Fruit fly (Drosophila melanogaster) whole organism, embryonic: ENCODE data around the gene miple2.
A peak's percentile ranks its signal among the peaks of the same experiment; 100 is the strongest.

ENCODE experiments used
- B-H2 ChIP-seq: fragments of 200-800 bp; sonication (Bioruptor generic); optimal IDR thresholded peaks from 2 replicates; lab custom pipeline; 2018; ENCODE audit warnings: missing biosample characterization, mild to moderate bottlenecking, missing genetic modification characterization
- Bteb2 ChIP-seq: fragments of 200-800 bp; sonication (Bioruptor generic); optimal IDR thresholded peaks from 2 replicates; lab custom pipeline; 2016; ENCODE audit warnings: missing biosample characterization, missing genetic modification characterization
- CG10366 ChIP-seq: fragments of 200-800 bp; sonication (Bioruptor generic); IDR thresholded peaks from 2 replicates; pipeline ENCODE4 v1.3.6; 2022; ENCODE audit warnings: missing biosample characterization, missing genetic modification characterization
- CG12155 ChIP-seq: fragments of 200-800 bp; sonication (Bioruptor generic); optimal IDR thresholded peaks from 3 replicates; lab custom pipeline; 2016; ENCODE audit warnings: missing biosample characterization, missing genetic modification characterization
- CG13123 ChIP-seq: fragments of 200-800 bp; sonication (Bioruptor generic); optimal IDR thresholded peaks from 2 replicates; lab custom pipeline; 2016; ENCODE audit warnings: missing biosample characterization, missing genetic modification characterization
- CG14050 ChIP-seq: fragments of 200-800 bp; sonication (Bioruptor generic); IDR thresholded peaks from 3 replicates; pipeline ENCODE4 v1.3.6; 2022; ENCODE audit warnings: missing biosample characterization, missing genetic modification characterization
- CG15514 ChIP-seq: fragments of 200-800 bp; sonication (Bioruptor generic); optimal IDR thresholded peaks from 3 replicates; lab custom pipeline; 2017; ENCODE audit warnings: missing biosample characterization, missing genetic modification characterization, mild to moderate bottlenecking, moderate library complexity, missing genetic modification reagents
- CG17328 ChIP-seq: fragments of 200-800 bp; sonication (Bioruptor generic); IDR thresholded peaks from 2 replicates; pipeline ENCODE4 v1.3.6; 2022; ENCODE audit warnings: missing biosample characterization, missing genetic modification characterization
- CG17385 ChIP-seq: fragments of 200-800 bp; sonication (Bioruptor generic); optimal IDR thresholded peaks from 3 replicates; lab custom pipeline; 2018; ENCODE audit warnings: missing biosample characterization, mild to moderate bottlenecking, missing genetic modification characterization
- CG3065 ChIP-seq: fragments of 200-800 bp; sonication (Bioruptor generic); optimal IDR thresholded peaks from 2 replicates; lab custom pipeline; 2016; ENCODE audit warnings: missing biosample characterization, missing genetic modification characterization
- CG42726 ChIP-seq: fragments of 200-800 bp; sonication (Bioruptor generic); IDR thresholded peaks from 2 replicates; pipeline ENCODE4 v1.3.6; 2022; ENCODE audit warnings: missing biosample characterization, missing genetic modification characterization; ENCODE audit not compliant: partially characterized antibody
- CG6175 ChIP-seq: fragments of 200-800 bp; sonication (Bioruptor generic); IDR thresholded peaks from 3 replicates; pipeline ENCODE4 v1.3.6; 2022; ENCODE audit warnings: missing biosample characterization, missing genetic modification characterization
- CG6689 ChIP-seq: fragments of 200-800 bp; sonication (Bioruptor generic); IDR thresholded peaks from 2 replicates; pipeline ENCODE4 v1.3.6; 2022; ENCODE audit warnings: missing biosample characterization, missing genetic modification characterization
- CG6791 ChIP-seq: fragments of 200-800 bp; sonication (Bioruptor generic); IDR thresholded peaks from 3 replicates; pipeline ENCODE4 v1.3.6; 2022; ENCODE audit warnings: missing biosample characterization, missing genetic modification characterization; ENCODE audit not compliant: partially characterized antibody
- CG8478 ChIP-seq: fragments of >200 bp; optimal IDR thresholded peaks from 2 replicates; lab custom pipeline; 2018
- CG9797 ChIP-seq: fragments of 200-800 bp; sonication (Bioruptor generic); optimal IDR thresholded peaks from 3 replicates; lab custom pipeline; 2018; ENCODE audit warnings: missing biosample characterization, mild to moderate bottlenecking, missing genetic modification characterization
- D ChIP-seq, 2 experiments: fragments of 200-800 bp in 1 of 2; fragments of >200 bp in 1 of 2; sonication (Bioruptor generic) in 1 of 2; optimal IDR thresholded peaks; 2 replicates in 1 of 2; 3 replicates in 1 of 2; lab custom pipeline; 2017; ENCODE audit warnings: mild to moderate bottlenecking in 1 of 2, missing biosample characterization in 1 of 2, missing genetic modification characterization in 1 of 2, missing genetic modification reagents in 1 of 2
- Dp ChIP-seq: fragments of 200-800 bp; sonication (Bioruptor generic); optimal IDR thresholded peaks from 2 replicates; lab custom pipeline; 2018; ENCODE audit warnings: missing biosample characterization, mild to moderate bottlenecking, missing genetic modification characterization, moderate library complexity
- HLH3B ChIP-seq: fragments of 200-800 bp; sonication (Bioruptor generic); IDR thresholded peaks from 2 replicates; pipeline ENCODE4 v1.3.6; 2022; ENCODE audit warnings: missing biosample characterization, missing genetic modification characterization
- HLH4C ChIP-seq: fragments of 200-800 bp; sonication (Bioruptor generic); IDR thresholded peaks from 3 replicates; pipeline ENCODE4 v1.3.6; 2022; ENCODE audit warnings: missing biosample characterization, missing genetic modification characterization; ENCODE audit not compliant: partially characterized antibody
- Hand ChIP-seq: fragments of 200-800 bp; sonication (Bioruptor generic); optimal IDR thresholded peaks from 2 replicates; lab custom pipeline; 2017; ENCODE audit warnings: mild to moderate bottlenecking, missing biosample characterization, missing genetic modification reagents, missing genetic modification characterization
- Jarid2 ChIP-seq: fragments of 200-800 bp; sonication (Bioruptor generic); optimal IDR thresholded peaks from 3 replicates; lab custom pipeline; 2017; ENCODE audit warnings: mild to moderate bottlenecking, missing biosample characterization, missing genetic modification reagents, missing genetic modification characterization
- Meics ChIP-seq: fragments of 200-800 bp; sonication (Bioruptor generic); optimal IDR thresholded peaks from 2 replicates; lab custom pipeline; 2017; ENCODE audit warnings: missing biosample characterization, mild to moderate bottlenecking, missing genetic modification characterization
- Myb ChIP-seq: fragments of 200-800 bp; sonication (Bioruptor generic); optimal IDR thresholded peaks from 2 replicates; lab custom pipeline; 2016; ENCODE audit warnings: missing biosample characterization, missing genetic modification characterization
- Spps ChIP-seq: fragments of 200-800 bp; sonication (Bioruptor generic); optimal IDR thresholded peaks from 2 replicates; lab custom pipeline; 2018; ENCODE audit warnings: missing biosample characterization, mild to moderate bottlenecking, missing genetic modification characterization
- al ChIP-seq: fragments of 200-800 bp; sonication (Bioruptor generic); IDR thresholded peaks from 2 replicates; pipeline ENCODE4 v1.3.6; 2022; ENCODE audit warnings: missing biosample characterization, missing genetic modification characterization
- ato ChIP-seq: fragments of 200-800 bp; sonication (Bioruptor generic); IDR thresholded peaks from 2 replicates; pipeline ENCODE4 v1.3.6; 2022; ENCODE audit warnings: missing biosample characterization, missing genetic modification characterization; ENCODE audit not compliant: partially characterized antibody
- cad ChIP-seq: fragments of >200 bp; optimal IDR thresholded peaks from 2 replicates; lab custom pipeline; 2017; ENCODE audit warnings: missing biosample characterization, missing genetic modification characterization
- caup ChIP-seq: fragments of 200-800 bp; sonication (Bioruptor generic); optimal IDR thresholded peaks from 3 replicates; lab custom pipeline; 2017; ENCODE audit warnings: missing biosample characterization, mild to moderate bottlenecking, missing genetic modification characterization, moderate library complexity; ENCODE audit not compliant: severe bottlenecking
- chm ChIP-seq: fragments of 200-800 bp; sonication (Bioruptor generic); IDR thresholded peaks from 2 replicates; pipeline ENCODE4 v1.3.6; 2022; ENCODE audit warnings: missing biosample characterization, missing genetic modification characterization
- croc ChIP-seq: fragments of 200-800 bp; sonication (Bioruptor generic); conservative IDR thresholded peaks from 3 replicates; pipeline ENCODE4 v1.3.6; 2022; ENCODE audit warnings: missing biosample characterization, missing genetic modification characterization
- da ChIP-seq: fragments of 200-800 bp; sonication (Bioruptor generic); optimal IDR thresholded peaks from 2 replicates; lab custom pipeline; 2016; ENCODE audit warnings: missing biosample characterization, missing genetic modification characterization
- disco-r ChIP-seq: fragments of 200-800 bp; sonication (Bioruptor generic); optimal IDR thresholded peaks from 2 replicates; lab custom pipeline; 2016; ENCODE audit warnings: missing biosample characterization, missing genetic modification characterization
- eyg ChIP-seq: fragments of 200-800 bp; sonication (Bioruptor generic); optimal IDR thresholded peaks from 3 replicates; lab custom pipeline; 2016; ENCODE audit warnings: missing biosample characterization, missing genetic modification characterization
- fd96Cb ChIP-seq: fragments of 200-800 bp; sonication (Bioruptor generic); optimal IDR thresholded peaks from 2 replicates; lab custom pipeline; 2018; ENCODE audit warnings: missing biosample characterization, mild to moderate bottlenecking, missing genetic modification characterization, moderate library complexity
- gsb-n ChIP-seq: fragments of 200-800 bp; sonication (Bioruptor generic); optimal IDR thresholded peaks from 3 replicates; lab custom pipeline; 2018; ENCODE audit warnings: missing biosample characterization, mild to moderate bottlenecking, missing genetic modification characterization
- jumu ChIP-seq: fragments of 200-800 bp; sonication (Bioruptor generic); optimal IDR thresholded peaks from 3 replicates; lab custom pipeline; 2016; ENCODE audit warnings: missing biosample characterization, missing genetic modification characterization
- kni ChIP-seq: fragments of 200-800 bp; sonication (Bioruptor generic); optimal IDR thresholded peaks from 3 replicates; lab custom pipeline; 2017; ENCODE audit warnings: mild to moderate bottlenecking, missing biosample characterization, missing genetic modification reagents, missing genetic modification characterization
- mam ChIP-seq: fragments of 200-800 bp; sonication (Bioruptor generic); optimal IDR thresholded peaks from 3 replicates; lab custom pipeline; 2016; ENCODE audit warnings: missing biosample characterization, missing genetic modification characterization
- p53 ChIP-seq: fragments of 200-800 bp; sonication (Bioruptor generic); optimal IDR thresholded peaks from 2 replicates; lab custom pipeline; 2016; ENCODE audit warnings: missing biosample characterization, missing genetic modification characterization
- row ChIP-seq: fragments of 200-800 bp; sonication (Bioruptor generic); IDR thresholded peaks from 3 replicates; pipeline ENCODE4 v1.3.6; 2022; ENCODE audit warnings: missing biosample characterization, missing genetic modification characterization
- slou ChIP-seq: fragments of 200-800 bp; sonication (Bioruptor generic); optimal IDR thresholded peaks from 3 replicates; lab custom pipeline; 2016; ENCODE audit warnings: missing biosample characterization, missing genetic modification characterization
- sob ChIP-seq: fragments of 200-800 bp; sonication (Bioruptor generic); IDR thresholded peaks from 2 replicates; pipeline ENCODE4 v1.3.6; 2022; ENCODE audit warnings: missing biosample characterization, missing genetic modification characterization
- trh ChIP-seq: fragments of 200-800 bp; sonication (Bioruptor generic); optimal IDR thresholded peaks from 2 replicates; lab custom pipeline; 2016; ENCODE audit warnings: missing biosample characterization, missing genetic modification characterization
- tup ChIP-seq: fragments of 200-800 bp; sonication (Bioruptor generic); optimal IDR thresholded peaks from 2 replicates; lab custom pipeline; 2016; ENCODE audit warnings: missing biosample characterization, mild to moderate bottlenecking, missing genetic modification characterization, moderate library complexity
- usp ChIP-seq: fragments of >200 bp; optimal IDR thresholded peaks from 2 replicates; lab custom pipeline; 2017; ENCODE audit warnings: missing biosample characterization, missing genetic modification characterization
- vfl ChIP-seq: fragments of 200-800 bp; sonication (Bioruptor generic); optimal IDR thresholded peaks from 2 replicates; lab custom pipeline; 2016; ENCODE audit warnings: missing biosample characterization, missing genetic modification characterization
- wor ChIP-seq: fragments of 200-800 bp; sonication (Bioruptor generic); IDR thresholded peaks from 2 replicates; pipeline ENCODE4 v1.3.6; 2022; ENCODE audit warnings: missing biosample characterization, missing genetic modification characterization

Gene miple2

dm6 chr3L:223019-223902, 47.7 kb upstream of the miple2 start, which contains the start of the genes pyx and CG33229 (continued):
- TF ChIP-seq CG3065 (GFP tag; lab: Kevin White, UChicago) (peak; percentile 44), Hand (GFP tag; lab: Kevin White, UChicago) (peak; percentile 63), croc (GFP tag; lab: Robert Waterston, UW) (peak; percentile 56; the same call in 1 of the 3 replicates), Bteb2 (GFP tag; lab: Kevin White, UChicago) (peak; percentile 80), B-H2 (GFP tag; lab: Kevin White, UChicago) (peak; percentile 93), CG15514 (GFP tag; lab: Kevin White, UChicago) (peak; percentile 65), CG6689 (GFP tag; lab: Robert Waterston, UW) (peak; percentile 80; the same call in 1 of the 2 replicates), wor (GFP tag; lab: Robert Waterston, UW) (peak; percentile 68), CG17385 (GFP tag; lab: Kevin White, UChicago) (peak; percentile 68), CG6175 (GFP tag; lab: Robert Waterston, UW) (peak; percentile 61; the same call in 1 of the 3 replicates), D (optimal IDR thresholded peaks at IDR 0.05; lab: Kevin White, UChicago) (no peak), D (GFP tag; optimal IDR thresholded peaks at IDR 0.05; lab: Kevin White, UChicago) (peak; percentile 76), CG9797 (peak; percentile 20), eyg (GFP tag; lab: Kevin White, UChicago) (peak; percentile 48), tup (GFP tag; lab: Kevin White, UChicago) (peak; percentile 65), da (GFP tag; lab: Kevin White, UChicago) (peak; percentile 61), CG13123 (peak; percentile 79), Meics (GFP tag; lab: Kevin White, UChicago) (peak; percentile 89), p53 (GFP tag; lab: Kevin White, UChicago) (no peak), vfl (peak; percentile 85), CG42726 (GFP tag; lab: Robert Waterston, UW) (no peak), kni (GFP tag; lab: Kevin White, UChicago) (peak; percentile 29), CG6791 (GFP tag; lab: Robert Waterston, UW) (peak; percentile 34; the same call in 1 of the 3 replicates), CG14050 (GFP tag; lab: Robert Waterston, UW) (peak; percentile 68), al (GFP tag; lab: Robert Waterston, UW) (peak; percentile 86), Dp (GFP tag; lab: Kevin White, UChicago) (peak; percentile 91), mam (peak; percentile 90), gsb-n (tag; lab: Kevin White, UChicago) (no peak), trh (peak; percentile 59), cad (GFP tag; lab: Kevin White, UChicago) (no peak), sob (GFP tag; lab: Robert Waterston, UW) (peak; percentile 86), CG12155 (GFP tag; lab: Kevin White, UChicago) (peak; percentile 87), usp (GFP tag; lab: Kevin White, UChicago) (no peak), Myb (GFP tag; lab: Kevin White, UChicago) (peak; percentile 59), row (GFP tag; lab: Robert Waterston, UW) (peak; percentile 88), Jarid2 (GFP tag; lab: Kevin White, UChicago) (peak; percentile 27), chm (peak; percentile 37; the same call in 1 of the 2 replicates), disco-r (peak; percentile 75), Spps (tag; lab: Kevin White, UChicago) (no peak), HLH4C (0 out of 3 replicates have a peak, but pooled peaks have one; percentile 46), caup (GFP tag; lab: Kevin White, UChicago) (peak; percentile 77), slou (GFP tag; lab: Kevin White, UChicago) (peak; percentile 76), ato (GFP tag; lab: Robert Waterston, UW) (no peak), CG10366 (GFP tag; lab: Robert Waterston, UW) (peak; percentile 80), CG17328 (GFP tag; lab: Robert Waterston, UW) (peak; percentile 45; the same call in 1 of the 2 replicates), HLH3B (peak; percentile 77; the same call in 1 of the 2 replicates), jumu (peak; percentile 70), CG8478 (no peak), fd96Cb (peak; percentile 81)
